Fruit fly (Drosophila melanogaster): ENCODE measurements around the gene beat-IV.

DNA sequence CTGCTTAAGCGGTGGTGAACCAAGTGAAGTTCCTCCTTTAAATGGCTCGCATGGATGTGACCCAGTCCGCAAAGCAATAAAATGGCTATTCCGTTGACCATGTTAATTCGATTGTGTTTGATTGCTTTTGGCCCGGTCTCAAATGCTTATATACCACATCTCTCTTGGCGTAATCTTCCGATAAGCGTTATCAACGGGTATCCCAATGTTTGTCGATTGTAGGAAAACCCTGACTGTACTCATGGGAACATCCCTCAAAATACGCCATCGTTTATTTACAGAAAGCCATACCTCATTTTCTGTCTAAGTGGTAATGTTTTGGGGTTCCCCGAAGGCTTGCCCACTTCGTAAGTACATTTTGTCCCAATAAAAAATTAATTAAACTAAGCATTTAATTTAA lies 41.7 kb downstream of the beat-IV start, which contains the start of gene CG10183:
- TF ChIP-seq dl (GFP tag; optimal IDR thresholded peaks at IDR 0.05; ENCODE audit: insufficient read depth in 1 of 2, partially characterized antibody in 2 of 2), result no peak
- TF ChIP-seq psq (GFP tag; optimal IDR thresholded peaks at IDR 0.05), result no peak
- TF ChIP-seq Hnf4 (GFP tag; optimal IDR thresholded peaks at IDR 0.05), result no peak
- no peak for TF ChIP-seq pan (optimal IDR thresholded peaks at IDR 0.05)
- TF ChIP-seq Hr83 (GFP tag; optimal IDR thresholded peaks at IDR 0.05; ENCODE audit: poor library complexity, severe bottlenecking), result no peak
- TF ChIP-seq jim (GFP tag; optimal IDR thresholded peaks at IDR 0.05), result no peak
- TF ChIP-seq usp (GFP tag; optimal IDR thresholded peaks at IDR 0.05), result no peak
- no peak for TF ChIP-seq Sp1 (GFP tag; optimal IDR thresholded peaks at IDR 0.05)
- TF ChIP-seq N (GFP tag; optimal IDR thresholded peaks at IDR 0.05), result no peak
- no peak for TF ChIP-seq Myc (optimal IDR thresholded peaks at IDR 0.05)
